Worm (Caenorhabditis elegans): ENCODE measurements around the gene K08D8.3.

ce11 chrIV:12900267-12900666 lies 6.2 kb downstream of the K08D8.3 start, which contains the start of gene K08D8.10:
- TF ChIP-seq gei-8 (GFP tag; optimal IDR thresholded peaks at IDR 0.05) (no peak), ceh-82 (tag; optimal IDR thresholded peaks at IDR 0.05) (no peak), Y5F2A.4 (GFP tag; optimal IDR thresholded peaks at IDR 0.05) (no peak), unc-62 (GFP tag; optimal IDR thresholded peaks at IDR 0.05 in 1 of 2) (no peak), unc-62 (tag; optimal IDR thresholded peaks at IDR 0.05) (no peak), skn-1 (tag; optimal IDR thresholded peaks at IDR 0.05) (no peak), php-3 (GFP tag; IDR thresholded peaks at IDR 0.05) (no peak), ztf-11 (tag; optimal IDR thresholded peaks at IDR 0.05) (no peak)
